Fruit fly (Drosophila melanogaster): ENCODE results near the gene CG31415.

The CG31415 gene

DNA sequence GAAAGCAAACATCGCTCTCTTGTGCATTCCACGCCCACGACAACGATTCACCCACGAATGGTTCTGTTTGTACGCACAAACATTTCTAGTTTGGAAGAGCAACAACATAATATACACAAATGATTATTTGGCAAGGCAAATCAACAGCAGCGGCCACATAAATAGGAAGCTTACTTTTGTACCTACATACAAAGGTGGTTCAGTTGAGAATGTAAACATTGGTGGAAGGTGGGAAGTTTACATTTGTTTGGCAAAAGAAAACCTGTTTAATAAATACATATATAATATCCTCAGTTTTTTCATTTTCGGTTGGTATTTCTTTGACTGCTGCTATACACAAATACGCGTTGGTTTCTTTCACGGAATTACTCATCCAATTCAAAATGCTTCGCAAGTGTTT is 40.8 kb upstream of the CG31415 start (continued):
- TF ChIP-seq zfh2 (GFP tag; optimal IDR thresholded peaks at IDR 0.05): peak; percentile 77
- peak; percentile 69 for TF ChIP-seq eyg (GFP tag; optimal IDR thresholded peaks at IDR 0.05)
- no peak for TF ChIP-seq ap (GFP tag; IDR thresholded peaks at IDR 0.05)
- TF ChIP-seq CG2889 (GFP tag; IDR thresholded peaks at IDR 0.05): no peak
- TF ChIP-seq aop (GFP tag; IDR thresholded peaks at IDR 0.05): no peak
- TF ChIP-seq Neu2 (GFP tag; optimal IDR thresholded peaks at IDR 0.05; ENCODE audit: borderline replicate concordance): no peak
- TF ChIP-seq Hr3 (GFP tag; optimal IDR thresholded peaks at IDR 0.05): peak; percentile 82
- no peak for TF ChIP-seq CG32767 (GFP tag; IDR thresholded peaks at IDR 0.05)
- peak; percentile 89 for TF ChIP-seq ATbp (GFP tag; optimal IDR thresholded peaks at IDR 0.05)
- TF ChIP-seq CG17912 (GFP tag; optimal IDR thresholded peaks at IDR 0.05): no peak
- TF ChIP-seq CG9876 (GFP tag; optimal IDR thresholded peaks at IDR 0.05): peak; percentile 38
- no peak for TF ChIP-seq dimm (GFP tag; IDR thresholded peaks at IDR 0.05)
- peak; percentile 86 for TF ChIP-seq CG7987 (GFP tag; optimal IDR thresholded peaks at IDR 0.05)
- TF ChIP-seq CG15269 (tag; optimal IDR thresholded peaks at IDR 0.05): peak; percentile 93
- no peak for TF ChIP-seq CG16779 (GFP tag; IDR thresholded peaks at IDR 0.05)
- peak in 1 of 2 experiments; percentile 42 for TF ChIP-seq crp (GFP tag; optimal IDR thresholded peaks at IDR 0.05)
- peak; percentile 91 for TF ChIP-seq CG12391 (tag; optimal IDR thresholded peaks at IDR 0.05)
- TF ChIP-seq CG10543 (GFP tag; optimal IDR thresholded peaks at IDR 0.05): peak; percentile 42
- TF ChIP-seq Jarid2 (GFP tag; optimal IDR thresholded peaks at IDR 0.05): peak; percentile 76
- peak; percentile 37 for TF ChIP-seq TFAM (GFP tag; optimal IDR thresholded peaks at IDR 0.05)
- peak; percentile 86 for TF ChIP-seq mam (GFP tag; optimal IDR thresholded peaks at IDR 0.05)
- peak; percentile 95 for TF ChIP-seq Ets65A (GFP tag)
- peak; percentile 89 for TF ChIP-seq CG18262 (tag; optimal IDR thresholded peaks at IDR 0.05)
- peak; percentile 57 for TF ChIP-seq bigmax (GFP tag; optimal IDR thresholded peaks at IDR 0.05)
- peak; percentile 71 for TF ChIP-seq NC2β (GFP tag; optimal IDR thresholded peaks at IDR 0.05)
- peak; percentile 86 for TF ChIP-seq Ssrp (tag; optimal IDR thresholded peaks at IDR 0.05)
- no peak for TF ChIP-seq CG8478 (optimal IDR thresholded peaks at IDR 0.05)
- TF ChIP-seq E2f1 (GFP tag; IDR thresholded peaks at IDR 0.05): no peak
- TF ChIP-seq Mrtf (GFP tag; IDR thresholded peaks at IDR 0.05): no peak
- no peak for TF ChIP-seq CG14014 (GFP tag; IDR thresholded peaks at IDR 0.05)
- TF ChIP-seq CG3065 (GFP tag; optimal IDR thresholded peaks at IDR 0.05): peak; percentile 69
- peak; percentile 87 for TF ChIP-seq CG13624 (GFP tag; optimal IDR thresholded peaks at IDR 0.05)
- peak; percentile 65 for TF ChIP-seq crc (GFP tag; optimal IDR thresholded peaks at IDR 0.05)
- TF ChIP-seq CG6254 (GFP tag; optimal IDR thresholded peaks at IDR 0.05): peak; percentile 85
- no peak for TF ChIP-seq BEAF-32 (GFP tag; optimal IDR thresholded peaks at IDR 0.05)
- no peak for TF ChIP-seq hkb (optimal IDR thresholded peaks at IDR 0.05)
- no peak for TF ChIP-seq hkb (GFP tag; IDR thresholded peaks at IDR 0.05)
- peak; percentile 81 for TF ChIP-seq Bteb2 (GFP tag; optimal IDR thresholded peaks at IDR 0.05)
- TF ChIP-seq Ptx1 (GFP tag; IDR thresholded peaks at IDR 0.05): no peak
- no peak for TF ChIP-seq CG4360 (GFP tag; IDR thresholded peaks at IDR 0.05)
- TF ChIP-seq gfzf (GFP tag; optimal IDR thresholded peaks at IDR 0.05): no peak
- TF ChIP-seq Chrac-16 (GFP tag; optimal IDR thresholded peaks at IDR 0.05): peak; percentile 83
- TF ChIP-seq Xrp1 (GFP tag; IDR thresholded peaks at IDR 0.05): no peak
- TF ChIP-seq disco-r (GFP tag; optimal IDR thresholded peaks at IDR 0.05): peak; percentile 65
- no peak for TF ChIP-seq CG17328 (GFP tag; IDR thresholded peaks at IDR 0.05)
- peak; percentile 65 for TF ChIP-seq CG34376 (GFP tag; optimal IDR thresholded peaks at IDR 0.05)
- TF ChIP-seq Pdp1 (GFP tag; optimal IDR thresholded peaks at IDR 0.05): peak; percentile 83 to 84
- peak; percentile 84 for TF ChIP-seq CG10979 (tag; optimal IDR thresholded peaks at IDR 0.05)
- TF ChIP-seq chn (GFP tag; optimal IDR thresholded peaks at IDR 0.05): peak; percentile 84
- no peak for TF ChIP-seq HLH3B (GFP tag; IDR thresholded peaks at IDR 0.05)
- no peak for TF ChIP-seq Gsc (GFP tag; IDR thresholded peaks at IDR 0.05)
- TF ChIP-seq CTCF (GFP tag; optimal IDR thresholded peaks at IDR 0.05): peak; percentile 54
- TF ChIP-seq CrebB (tag; optimal IDR thresholded peaks at IDR 0.05): peak; percentile 89
